Fruit fly (Drosophila melanogaster) whole organism, adult: Measurements from ENCODE around the gene eEF1gamma.

Experiments
- CG14711 ChIP-seq: fragments of 200-800 bp; sonication (Bioruptor generic); optimal IDR thresholded peaks from 2 replicates; lab custom pipeline; 2018; ENCODE audit warnings: missing biosample characterization, mild to moderate bottlenecking, missing genetic modification characterization, moderate library complexity
- CG33017 ChIP-seq: fragments of 200-800 bp; sonication (Bioruptor generic); optimal IDR thresholded peaks from 2 replicates; lab custom pipeline; 2018; ENCODE audit warnings: missing biosample characterization, mild to moderate bottlenecking, missing genetic modification characterization, moderate library complexity
- CG5204 ChIP-seq: fragments of 200-800 bp; sonication (Bioruptor generic); optimal IDR thresholded peaks from 2 replicates; lab custom pipeline; 2016; ENCODE audit warnings: missing biosample characterization, missing genetic modification characterization
- Mnt ChIP-seq: fragments of 200-800 bp; sonication (Bioruptor generic); optimal IDR thresholded peaks from 2 replicates; lab custom pipeline; 2016; ENCODE audit warnings: missing biosample characterization, mild to moderate bottlenecking, missing genetic modification characterization
- cic ChIP-seq: fragments of 200-800 bp; sonication (Bioruptor generic); optimal IDR thresholded peaks from 2 replicates; lab custom pipeline; 2017; ENCODE audit warnings: missing biosample characterization, mild to moderate bottlenecking, missing genetic modification characterization, moderate library complexity
- tj ChIP-seq: fragments of 200-800 bp; sonication (Bioruptor generic); optimal IDR thresholded peaks from 3 replicates; lab custom pipeline; 2017; ENCODE audit warnings: missing biosample characterization, mild to moderate bottlenecking, missing genetic modification characterization, moderate library complexity

dm6 chr3R:29256811-29257439, 37.0 kb downstream of the eEF1gamma start:
- TF ChIP-seq CG33017 (tag; lab: Kevin White, UChicago) (no peak), tj (peak; percentile 44), CG5204 (GFP tag; lab: Kevin White, UChicago) (no peak), cic (GFP tag; lab: Kevin White, UChicago) (no peak), Mnt (no peak), CG14711 (no peak)
